Worm (Caenorhabditis elegans): ENCODE measurements around the gene clec-36.

- TF ChIP-seq nhr-11 (tag; optimal IDR thresholded peaks at IDR 0.05) (no peak), mdl-1 (tag; optimal IDR thresholded peaks at IDR 0.05) (no peak), ztf-11 (tag; optimal IDR thresholded peaks at IDR 0.05) (no peak)
Observed at ce11 chrV:16821270-16821737, 27.1 kb downstream of the clec-36 start, which contains the start of gene T20B3.14.
